Fruit fly (Drosophila melanogaster) whole organism, prepupa: ENCODE results near the gene tx.
A peak's percentile ranks its signal among the peaks of the same experiment; 100 is the strongest.

Experiments used
- Blimp-1 ChIP-seq: fragments of 200-800 bp; sonication (Bioruptor generic); optimal IDR thresholded peaks from 3 replicates; lab custom pipeline; 2017; ENCODE audit warnings: missing biosample characterization, missing genetic modification characterization, mild to moderate bottlenecking, moderate library complexity, missing genetic modification reagents
- CG10631 ChIP-seq: fragments of 200-800 bp; sonication (Bioruptor generic); optimal IDR thresholded peaks from 2 replicates; lab custom pipeline; 2016; ENCODE audit warnings: missing biosample characterization, missing genetic modification characterization
- CG10669 ChIP-seq: fragments of 200-800 bp; sonication (Bioruptor generic); optimal IDR thresholded peaks from 3 replicates; lab custom pipeline; 2018; ENCODE audit warnings: missing biosample characterization, mild to moderate bottlenecking, missing genetic modification characterization, moderate library complexity
- CG11294 ChIP-seq: fragments of 200-800 bp; sonication (Bioruptor generic); IDR thresholded peaks from 2 replicates; pipeline ENCODE4 v1.3.6; 2022; ENCODE audit warnings: missing biosample characterization, missing genetic modification characterization
- CG11762 ChIP-seq: fragments of 200-800 bp; sonication (Bioruptor generic); optimal IDR thresholded peaks from 3 replicates; lab custom pipeline; 2016; ENCODE audit warnings: missing biosample characterization, missing genetic modification characterization; ENCODE audit not compliant: insufficient read depth
- CG11902 ChIP-seq: fragments of 200-800 bp; sonication (Bioruptor generic); optimal IDR thresholded peaks from 3 replicates; lab custom pipeline; 2016; ENCODE audit warnings: missing biosample characterization, missing genetic modification characterization
- CG15336 ChIP-seq: fragments of 200-800 bp; sonication (Bioruptor generic); IDR thresholded peaks from 2 replicates; pipeline ENCODE4 v1.3.6; 2022; ENCODE audit warnings: missing biosample characterization, missing genetic modification characterization
- CG1621 ChIP-seq: fragments of 200-800 bp; sonication (Bioruptor generic); optimal IDR thresholded peaks from 3 replicates; lab custom pipeline; 2018; ENCODE audit warnings: missing biosample characterization, mild to moderate bottlenecking, missing genetic modification characterization
- CG31627 ChIP-seq: fragments of 200-800 bp; sonication (Bioruptor generic); optimal IDR thresholded peaks from 3 replicates; lab custom pipeline; 2016; ENCODE audit warnings: missing biosample characterization, missing genetic modification characterization
- CG32006 ChIP-seq: fragments of 200-800 bp; sonication (Bioruptor generic); optimal IDR thresholded peaks from 3 replicates; lab custom pipeline; 2017; ENCODE audit warnings: missing biosample characterization, mild to moderate bottlenecking, missing genetic modification characterization
- CG34406 ChIP-seq: fragments of 200-800 bp; sonication (Bioruptor generic); optimal IDR thresholded peaks from 3 replicates; lab custom pipeline; 2016; ENCODE audit warnings: missing biosample characterization, missing genetic modification characterization
- CG3919 ChIP-seq: fragments of 200-800 bp; sonication (Bioruptor generic); optimal IDR thresholded peaks from 3 replicates; lab custom pipeline; 2016; ENCODE audit warnings: missing biosample characterization, missing genetic modification characterization
- CG4318 ChIP-seq: fragments of 200-800 bp; sonication (Bioruptor generic); optimal IDR thresholded peaks from 3 replicates; lab custom pipeline; 2017; ENCODE audit warnings: missing biosample characterization, mild to moderate bottlenecking, missing genetic modification characterization
- CG6163 ChIP-seq: fragments of 200-800 bp; sonication (Bioruptor generic); IDR thresholded peaks from 3 replicates; pipeline ENCODE4 v1.3.6; 2022; ENCODE audit warnings: missing biosample characterization, missing genetic modification characterization
- CG6276 ChIP-seq: fragments of 200-800 bp; sonication (Bioruptor generic); optimal IDR thresholded peaks from 2 replicates; lab custom pipeline; 2017; ENCODE audit warnings: missing biosample characterization, mild to moderate bottlenecking, missing genetic modification characterization
- CG6792 ChIP-seq: fragments of 200-800 bp; sonication (Bioruptor generic); optimal IDR thresholded peaks from 3 replicates; lab custom pipeline; 2016; ENCODE audit warnings: missing biosample characterization, missing genetic modification characterization
- CG6808 ChIP-seq: fragments of 200-800 bp; sonication (Bioruptor generic); optimal IDR thresholded peaks from 3 replicates; lab custom pipeline; 2017; ENCODE audit warnings: missing biosample characterization, missing genetic modification characterization, mild to moderate bottlenecking, moderate library complexity, missing genetic modification reagents
- CG6854 ChIP-seq: fragments of 200-800 bp; sonication (Bioruptor generic); optimal IDR thresholded peaks from 2 replicates; lab custom pipeline; 2017; ENCODE audit warnings: missing biosample characterization, mild to moderate bottlenecking, missing genetic modification characterization
- CG7368 ChIP-seq: fragments of 200-800 bp; sonication (Bioruptor generic); optimal IDR thresholded peaks from 3 replicates; lab custom pipeline; 2016; ENCODE audit warnings: missing biosample characterization, missing genetic modification characterization
- CG8119 ChIP-seq: fragments of 200-800 bp; sonication (Bioruptor generic); IDR thresholded peaks from 3 replicates; pipeline ENCODE4 v1.3.6; 2022; ENCODE audit warnings: missing biosample characterization, missing genetic modification characterization
- CG8319 ChIP-seq: fragments of 200-800 bp; sonication (Bioruptor generic); optimal IDR thresholded peaks from 3 replicates; lab custom pipeline; 2016; ENCODE audit warnings: missing biosample characterization, missing genetic modification characterization
- Eip75B ChIP-seq: fragments of 200-800 bp; sonication (Bioruptor generic); optimal IDR thresholded peaks from 3 replicates; lab custom pipeline; 2016; ENCODE audit warnings: missing biosample characterization, missing genetic modification characterization
- Eip78C ChIP-seq: fragments of 200-800 bp; sonication (Bioruptor generic); peaks from one replicate; lab custom pipeline; 2016; ENCODE audit warnings: missing biosample characterization, missing genetic modification characterization
- Ets96B ChIP-seq: fragments of 200-800 bp; optimal IDR thresholded peaks from 2 replicates; lab custom pipeline; 2019; ENCODE audit warnings: missing biosample characterization, mild to moderate bottlenecking, missing genetic modification characterization, moderate library complexity
- Gug ChIP-seq: fragments of 200-800 bp; sonication (Bioruptor generic); IDR thresholded peaks from 2 replicates; pipeline ENCODE4 v1.3.6; 2022; ENCODE audit warnings: missing biosample characterization, missing genetic modification characterization
- Hr38 ChIP-seq: sonication (Bioruptor generic); optimal IDR thresholded peaks from 2 replicates; lab custom pipeline; 2016; ENCODE audit warnings: missing biosample characterization, missing genetic modification characterization
- Hr4 ChIP-seq: fragments of 200-800 bp; sonication (Bioruptor generic); optimal IDR thresholded peaks from 3 replicates; lab custom pipeline; 2016; ENCODE audit warnings: missing biosample characterization, missing genetic modification characterization
- Lpt ChIP-seq: fragments of 200-800 bp; sonication (Bioruptor generic); optimal IDR thresholded peaks from 3 replicates; lab custom pipeline; 2016; ENCODE audit warnings: missing biosample characterization, missing genetic modification characterization
- Met ChIP-seq: fragments of 200-800 bp; sonication (Bioruptor generic); optimal IDR thresholded peaks from 3 replicates; lab custom pipeline; 2016; ENCODE audit warnings: missing biosample characterization, missing genetic modification characterization
- OdsH ChIP-seq: fragments of 200-800 bp; sonication (Bioruptor generic); optimal IDR thresholded peaks from 3 replicates; lab custom pipeline; 2016; ENCODE audit warnings: missing biosample characterization, missing genetic modification characterization
- Sox14 ChIP-seq: fragments of 200-800 bp; sonication (Bioruptor generic); optimal IDR thresholded peaks from 3 replicates; lab custom pipeline; 2016; ENCODE audit warnings: missing biosample characterization, missing genetic modification characterization
- Sox15 ChIP-seq: fragments of 200-800 bp; sonication (Bioruptor generic); optimal IDR thresholded peaks from 3 replicates; lab custom pipeline; 2016; ENCODE audit warnings: missing biosample characterization, missing genetic modification characterization
- achi ChIP-seq: fragments of 200-800 bp; sonication (Bioruptor generic); optimal IDR thresholded peaks from 3 replicates; lab custom pipeline; 2016; ENCODE audit warnings: missing biosample characterization, missing genetic modification characterization
- acj6 ChIP-seq: fragments of 200-800 bp; sonication (Bioruptor generic); optimal IDR thresholded peaks from 3 replicates; lab custom pipeline; 2016; ENCODE audit warnings: missing biosample characterization, missing genetic modification characterization
- dac ChIP-seq: fragments of 200-800 bp; sonication (Bioruptor generic); optimal IDR thresholded peaks from 2 replicates; lab custom pipeline; 2017; ENCODE audit warnings: missing biosample characterization, mild to moderate bottlenecking, missing genetic modification characterization
- eg ChIP-seq: fragments of 200-800 bp; sonication (Bioruptor generic); IDR thresholded peaks from 3 replicates; pipeline ENCODE4 v1.3.6; 2022; ENCODE audit warnings: missing biosample characterization, missing genetic modification characterization
- fd59A ChIP-seq: fragments of 200-800 bp; sonication (Bioruptor generic); optimal IDR thresholded peaks from 2 replicates; lab custom pipeline; 2017; ENCODE audit warnings: missing biosample characterization, mild to moderate bottlenecking, missing genetic modification characterization, missing genetic modification reagents
- lz ChIP-seq: fragments of 200-800 bp; sonication (Bioruptor generic); optimal IDR thresholded peaks from 3 replicates; lab custom pipeline; 2016; ENCODE audit warnings: missing biosample characterization, missing genetic modification characterization
- pdm3 ChIP-seq: fragments of 200-800 bp; sonication (Bioruptor generic); optimal IDR thresholded peaks from 3 replicates; lab custom pipeline; 2016; ENCODE audit warnings: missing biosample characterization, missing genetic modification characterization
- salr ChIP-seq, 2 experiments: fragments of 200-800 bp; sonication (Bioruptor generic); optimal IDR thresholded peaks; 3 replicates each; lab custom pipeline; 2016 to 2018; ENCODE audit warnings: missing biosample characterization in 2 of 2, missing genetic modification characterization in 2 of 2, mild to moderate bottlenecking in 1 of 2
- spab ChIP-seq: fragments of 200-800 bp; sonication (Bioruptor generic); optimal IDR thresholded peaks from 2 replicates; lab custom pipeline; 2017; ENCODE audit warnings: missing biosample characterization, mild to moderate bottlenecking, missing genetic modification characterization, missing genetic modification reagents
- ss ChIP-seq, 2 experiments: fragments of 200-800 bp; sonication (Bioruptor generic); optimal IDR thresholded peaks; 2 replicates in 1 of 2; 3 replicates in 1 of 2; lab custom pipeline; 2017 to 2018; ENCODE audit warnings: mild to moderate bottlenecking in 2 of 2, missing biosample characterization in 2 of 2, missing genetic modification characterization in 2 of 2, moderate library complexity in 1 of 2
- svp ChIP-seq: fragments of 200-800 bp; sonication (Bioruptor generic); peaks from one replicate; lab custom pipeline; 2016; ENCODE audit warnings: missing biosample characterization, missing genetic modification characterization
- topi ChIP-seq: fragments of 200-800 bp; sonication (Bioruptor generic); optimal IDR thresholded peaks from 3 replicates; lab custom pipeline; 2016; ENCODE audit warnings: missing biosample characterization, missing genetic modification characterization

Gene tx

DNA sequence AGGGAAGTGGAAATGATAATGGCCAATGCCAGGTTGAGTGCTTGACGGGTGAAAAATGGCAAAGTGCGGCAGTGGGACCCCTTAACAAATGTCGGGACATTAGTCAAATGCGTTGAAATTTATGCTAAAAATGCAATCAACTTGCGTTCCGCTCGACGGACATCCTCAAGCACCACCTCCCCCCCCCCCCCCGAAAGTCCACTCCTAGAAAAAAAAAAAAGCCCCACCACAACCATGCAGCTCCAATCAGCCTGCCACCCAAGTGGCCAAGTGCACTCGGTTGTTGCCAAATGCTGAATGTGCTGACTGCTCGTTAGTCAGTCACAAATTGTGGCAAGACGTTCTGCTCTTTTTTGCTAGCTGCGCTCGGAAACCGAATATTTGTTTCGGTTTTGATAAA, 38.1 kb downstream of the tx start:
- TF ChIP-seq CG3919 (GFP tag; lab: Kevin White, UChicago) (no peak), Hr38 (GFP tag; lab: Kevin White, UChicago) (no peak)

DNA sequence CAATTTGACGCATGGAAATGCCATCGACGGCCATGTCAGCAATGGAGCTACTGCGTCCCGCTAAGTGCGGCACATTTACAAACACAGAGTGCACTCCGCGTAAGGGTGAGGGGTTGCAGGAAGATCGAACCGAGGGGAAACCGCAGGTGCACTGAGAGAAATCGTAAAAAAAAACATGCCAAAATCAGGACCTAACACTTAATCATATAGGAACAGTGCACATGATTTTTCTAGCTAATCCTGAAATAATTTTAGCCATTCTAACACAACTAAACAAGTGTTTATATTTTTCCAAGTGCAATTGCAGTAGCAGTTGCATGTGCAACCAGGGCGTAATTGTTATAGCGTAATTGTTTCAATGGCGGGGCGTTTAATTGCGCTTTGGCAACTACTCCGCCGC, 38.6 kb downstream of the tx start:
- TF ChIP-seq Hr38 (GFP tag; lab: Kevin White, UChicago) (no peak), CG3919 (GFP tag; lab: Kevin White, UChicago) (peak; percentile 61), CG32006 (GFP tag; lab: Kevin White, UChicago) (peak; percentile 72), CG10669 (GFP tag; lab: Kevin White, UChicago) (peak; percentile 49), CG6792 (GFP tag; lab: Kevin White, UChicago) (peak; percentile 6), CG10631 (peak; percentile 60), CG8119 (GFP tag; lab: Robert Waterston, UW) (peak; percentile 68), CG6808 (GFP tag; lab: Kevin White, UChicago) (no peak), CG7368 (GFP tag; lab: Kevin White, UChicago) (peak; percentile 35), CG11294 (no peak), ss (GFP tag; optimal IDR thresholded peaks at IDR 0.05; lab: Kevin White, UChicago) (peak in 1 of 2 experiments; percentile 51), CG34406 (GFP tag; lab: Kevin White, UChicago) (no peak), Gug (GFP tag; lab: Robert Waterston, UW) (peak; percentile 32; the same call in 1 of the 2 replicates), topi (GFP tag; lab: Kevin White, UChicago) (peak; percentile 20), lz (GFP tag; lab: Kevin White, UChicago) (peak; percentile 11), Sox14 (GFP tag; lab: Kevin White, UChicago) (peak; percentile 48), Eip75B (GFP tag; lab: Kevin White, UChicago) (peak; percentile 38), CG31627 (no peak), pdm3 (GFP tag; lab: Kevin White, UChicago) (peak; percentile 32), CG11762 (GFP tag; lab: Kevin White, UChicago) (peak; percentile 9), CG4318 (GFP tag; lab: Kevin White, UChicago) (peak; percentile 41), CG15336 (GFP tag; lab: Robert Waterston, UW) (peak; percentile 66), svp (GFP tag; lab: Kevin White, UChicago) (peak; percentile 65), eg (GFP tag; lab: Robert Waterston, UW) (peak; percentile 68; the same call in 2 of the 3 replicates), OdsH (GFP tag; lab: Kevin White, UChicago) (peak; percentile 55), acj6 (peak; percentile 45), Met (GFP tag; lab: Kevin White, UChicago) (peak; percentile 9), Sox15 (no peak), salr (GFP tag; optimal IDR thresholded peaks at IDR 0.05; lab: Kevin White, UChicago) (peak in 1 of 2 experiments; percentile 25), CG6854 (GFP tag; lab: Kevin White, UChicago) (no peak), dac (GFP tag; lab: Kevin White, UChicago) (peak; percentile 27), Ets96B (tag; lab: Kevin White, UChicago) (peak; percentile 4), CG1621 (tag; lab: Kevin White, UChicago) (no peak), Hr4 (GFP tag; lab: Kevin White, UChicago) (peak; percentile 68), fd59A (no peak), spab (peak; percentile 24), achi (GFP tag; lab: Kevin White, UChicago) (peak; percentile 56), CG6163 (peak; percentile 69), CG11902 (GFP tag; lab: Kevin White, UChicago) (no peak), Lpt (GFP tag; lab: Kevin White, UChicago) (peak; percentile 38), CG8319 (peak; percentile 3), Eip78C (peak; percentile 81), CG6276 (peak; percentile 48), Blimp-1 (GFP tag; lab: Kevin White, UChicago) (no peak)
- TF ChIP-seq, all 60 proteins: peak for 33
